Fruit fly (Drosophila melanogaster) whole organism, embryonic: ENCODE data around the gene CG31231.

Experiments
- Hey ChIP-seq: fragments of 200-800 bp; sonication (Bioruptor generic); optimal IDR thresholded peaks from 3 replicates; lab custom pipeline; 2018; ENCODE audit warnings: missing biosample characterization, mild to moderate bottlenecking, missing genetic modification characterization
- sug ChIP-seq: fragments of 200-800 bp; optimal IDR thresholded peaks from 2 replicates; lab custom pipeline; 2019; ENCODE audit warnings: missing biosample characterization, mild to moderate bottlenecking, missing genetic modification characterization, moderate library complexity

DNA sequence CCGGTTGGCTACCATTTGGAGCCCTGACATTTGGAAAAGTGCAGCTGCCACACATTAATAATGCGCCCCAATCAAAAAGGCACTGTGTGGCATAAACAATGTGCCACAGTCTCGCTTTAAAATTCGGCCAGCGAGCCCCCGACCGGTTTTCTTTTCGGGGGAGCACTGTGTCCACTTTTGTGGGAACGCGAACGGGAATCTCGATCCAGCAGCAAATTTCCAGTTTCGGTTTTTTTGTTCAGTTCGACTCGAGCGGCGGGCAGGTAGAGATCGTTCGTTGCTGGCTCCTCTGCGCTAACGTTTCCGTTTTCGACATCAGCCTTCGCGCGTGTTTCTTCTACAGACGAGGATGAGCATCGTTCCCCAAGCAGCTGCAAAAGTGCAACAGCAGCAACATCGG, 4.0 kb downstream of the CG31231 start, which contains the start of gene CG7702:
- TF ChIP-seq sug = no peak
- TF ChIP-seq Hey (tag; lab: Kevin White, UChicago) = no peak
